Worm (Caenorhabditis elegans) whole organism, L4 larva: ENCODE results near the gene Y43F8B.20.
A peak's percentile ranks its signal among the peaks of the same experiment; 100 is the strongest.

Experiments
- D1046.2 ChIP-seq: fragments of 200-800 bp; sonication (Bioruptor generic); IDR thresholded peaks from 2 replicates; pipeline ENCODE4 v1.3.6; 2022; ENCODE audit warnings: missing genetic modification characterization, missing compliant biosample characterization
- F37D6.2 ChIP-seq: sonication (generic microtip); optimal IDR thresholded peaks from 2 replicates; lab custom pipeline; 2016; ENCODE audit warnings: mild to moderate bottlenecking, missing genetic modification characterization, missing compliant biosample characterization
- T20F7.1 ChIP-seq: fragments of 200-800 bp; sonication (Bioruptor generic); optimal IDR thresholded peaks from 2 replicates; lab custom pipeline; 2018; ENCODE audit warnings: mild to moderate bottlenecking, missing genetic modification characterization, missing compliant biosample characterization
- T26A8.4 ChIP-seq: fragments of 200-800 bp; sonication (Bioruptor generic); IDR thresholded peaks from 2 replicates; pipeline ENCODE4 v1.3.6; 2022; ENCODE audit warnings: missing genetic modification characterization, missing compliant biosample characterization
- Y5F2A.4 ChIP-seq: fragments of 200-800 bp; sonication (Bioruptor generic); optimal IDR thresholded peaks from 2 replicates; lab custom pipeline; 2018; ENCODE audit warnings: mild to moderate bottlenecking, missing genetic modification characterization, missing compliant biosample characterization
- Y75B8A.6 ChIP-seq: fragments of 200-800 bp; sonication (Bioruptor generic); IDR thresholded peaks from 2 replicates; pipeline ENCODE4 v1.3.6; 2022; ENCODE audit warnings: missing genetic modification reagents, missing genetic modification characterization, missing compliant biosample characterization
- aly-2 ChIP-seq: sonication (generic microtip); optimal IDR thresholded peaks from 2 replicates; lab custom pipeline; 2018; ENCODE audit warnings: missing biosample characterization, missing genetic modification characterization
- ceh-20 ChIP-seq: fragments of 200-800 bp; sonication (Bioruptor generic); IDR thresholded peaks from 2 replicates; pipeline ENCODE4 v1.3.6; 2022; ENCODE audit warnings: missing genetic modification reagents, missing genetic modification characterization, missing compliant biosample characterization
- ceh-28 ChIP-seq: fragments of 150-350 bp; optimal IDR thresholded peaks from 2 replicates; lab custom pipeline; 2014; ENCODE audit warnings: missing biosample characterization, missing genetic modification reagents, missing genetic modification characterization
- ceh-82 ChIP-seq: sonication (generic microtip); optimal IDR thresholded peaks from 2 replicates; lab custom pipeline; 2017; ENCODE audit warnings: missing biosample characterization, missing genetic modification characterization
- ces-1 ChIP-seq: fragments of 150-350 bp; sonication (generic microtip); optimal IDR thresholded peaks from 4 replicates; lab custom pipeline; 2014; ENCODE audit warnings: missing biosample characterization, missing genetic modification reagents, missing genetic modification characterization
- daf-16 ChIP-seq, 3 experiments: sonication (generic microtip); optimal IDR thresholded peaks; 2 replicates each; lab custom pipeline; 2016 to 2017; ENCODE audit warnings: missing genetic modification characterization in 3 of 3, missing genetic modification reagents in 3 of 3, mild to moderate bottlenecking in 2 of 3, missing compliant biosample characterization in 2 of 3, missing biosample characterization in 1 of 3, moderate library complexity in 1 of 3
- daf-19 ChIP-seq: fragments of 200-800 bp; sonication (Bioruptor generic); conservative IDR thresholded peaks from 2 replicates; pipeline ENCODE4 v1.3.6; 2022; ENCODE audit warnings: missing genetic modification characterization, missing compliant biosample characterization
- dmd-6 ChIP-seq: fragments of 200-800 bp; sonication (Bioruptor generic); IDR thresholded peaks from 2 replicates; pipeline ENCODE4 v1.3.6; 2022; ENCODE audit warnings: missing genetic modification reagents, missing genetic modification characterization, missing compliant biosample characterization
- dve-1 ChIP-seq: sonication (generic microtip); optimal IDR thresholded peaks from 2 replicates; lab custom pipeline; 2017; ENCODE audit warnings: antibody characterized with exemption, mild to moderate bottlenecking, missing genetic modification characterization, missing compliant biosample characterization; ENCODE audit not compliant: insufficient read depth
- egl-43 ChIP-seq: fragments of 200-800 bp; sonication (Bioruptor generic); IDR thresholded peaks from 2 replicates; pipeline ENCODE4 v1.3.6; 2022; ENCODE audit warnings: missing genetic modification reagents, missing genetic modification characterization, missing compliant biosample characterization
- gei-8 ChIP-seq: fragments of 200-800 bp; sonication (Bioruptor generic); optimal IDR thresholded peaks from 2 replicates; lab custom pipeline; 2018; ENCODE audit warnings: mild to moderate bottlenecking, missing genetic modification characterization, missing compliant biosample characterization
- hif-1 ChIP-seq, 2 experiments: sonication (generic microtip); optimal IDR thresholded peaks; 2 replicates each; lab custom pipeline; 2016 to 2017; ENCODE audit warnings: missing compliant biosample characterization in 2 of 2, missing genetic modification characterization in 2 of 2, missing genetic modification reagents in 2 of 2, missing genotype in 2 of 2, mild to moderate bottlenecking in 1 of 2
- hlh-11 ChIP-seq: fragments of 200-800 bp; sonication (Bioruptor generic); optimal IDR thresholded peaks from 2 replicates; lab custom pipeline; 2018; ENCODE audit warnings: mild to moderate bottlenecking, missing genetic modification characterization, missing compliant biosample characterization
- hlh-30 ChIP-seq: sonication (generic microtip); optimal IDR thresholded peaks from 2 replicates; lab custom pipeline; 2017; ENCODE audit warnings: antibody characterized with exemption, mild to moderate bottlenecking, missing genetic modification characterization, missing compliant biosample characterization; ENCODE audit not compliant: insufficient read depth
- hmg-1.1 ChIP-seq: fragments of 200-800 bp; sonication (Bioruptor generic); IDR thresholded peaks from 2 replicates; pipeline ENCODE4 v1.3.6; 2022; ENCODE audit warnings: missing genetic modification reagents, missing genetic modification characterization, missing compliant biosample characterization
- jun-1 ChIP-seq: fragments of 150-350 bp; optimal IDR thresholded peaks from 2 replicates; lab custom pipeline; 2014; ENCODE audit warnings: missing biosample characterization, missing genetic modification reagents, missing genetic modification characterization
- lin-1 ChIP-seq: fragments of 200-800 bp; sonication (Bioruptor generic); IDR thresholded peaks from 2 replicates; pipeline ENCODE4 v1.3.6; 2022; ENCODE audit warnings: missing genetic modification reagents, missing genetic modification characterization, missing compliant biosample characterization
- lin-29 ChIP-seq: fragments of 200-800 bp; sonication (Bioruptor generic); IDR thresholded peaks from 2 replicates; pipeline ENCODE4 v1.3.6; 2022; ENCODE audit warnings: missing genetic modification reagents, missing genetic modification characterization, missing compliant biosample characterization
- lin-38 ChIP-seq: fragments of 200-800 bp; sonication (Bioruptor generic); IDR thresholded peaks from 2 replicates; pipeline ENCODE4 v1.3.6; 2022; ENCODE audit warnings: missing genetic modification reagents, missing genetic modification characterization, missing compliant biosample characterization
- lsy-2 ChIP-seq, 2 experiments: fragments of 150-350 bp in 1 of 2; sonication (generic microtip) in 1 of 2; optimal IDR thresholded peaks; 2 replicates each; lab custom pipeline; 2014 to 2017; ENCODE audit warnings: missing biosample characterization in 2 of 2, missing genetic modification characterization in 2 of 2
- madf-5 ChIP-seq, 2 experiments: fragments of 200-800 bp; sonication (Bioruptor generic); IDR thresholded peaks; 2 replicates each; pipeline ENCODE4 v1.3.6; 2022; ENCODE audit warnings: missing compliant biosample characterization in 2 of 2, missing genetic modification characterization in 2 of 2
- mdl-1 ChIP-seq, 2 experiments: fragments of 150-350 bp in 1 of 2; sonication (generic microtip) in 1 of 2; optimal IDR thresholded peaks; 2 replicates each; lab custom pipeline; 2014 to 2017; ENCODE audit warnings: missing biosample characterization in 2 of 2, missing genetic modification characterization in 2 of 2
- mdt-29 ChIP-seq: fragments of 200-800 bp; sonication (Bioruptor generic); IDR thresholded peaks from 2 replicates; pipeline ENCODE4 v1.3.6; 2022; ENCODE audit warnings: missing genetic modification reagents, missing genetic modification characterization, missing compliant biosample characterization
- mep-1 ChIP-seq: fragments of 150-350 bp; sonication (generic microtip); optimal IDR thresholded peaks from 3 replicates; lab custom pipeline; 2014; ENCODE audit warnings: missing biosample characterization, missing genetic modification characterization
- mes-2 ChIP-seq: sonication (generic microtip); optimal IDR thresholded peaks from 2 replicates; lab custom pipeline; 2016; ENCODE audit warnings: missing genotype, mild to moderate bottlenecking, missing genetic modification characterization, missing compliant biosample characterization; ENCODE audit not compliant: poor library complexity, severe bottlenecking
- mxl-2 ChIP-seq: fragments of 200-800 bp; sonication (Bioruptor generic); conservative IDR thresholded peaks from 2 replicates; pipeline ENCODE4 v1.3.6; 2022; ENCODE audit warnings: missing genetic modification reagents, missing genetic modification characterization, missing compliant biosample characterization
- nhr-102 ChIP-seq: sonication (generic microtip); optimal IDR thresholded peaks from 2 replicates; lab custom pipeline; 2016; ENCODE audit warnings: mild to moderate bottlenecking, missing genetic modification characterization, moderate library complexity, missing compliant biosample characterization
- nhr-111 ChIP-seq: fragments of 200-800 bp; sonication (Bioruptor generic); optimal IDR thresholded peaks from 2 replicates; lab custom pipeline; 2018; ENCODE audit warnings: mild to moderate bottlenecking, missing genetic modification characterization, missing compliant biosample characterization
- nhr-28 ChIP-seq: fragments of 150-350 bp; optimal IDR thresholded peaks from 2 replicates; lab custom pipeline; 2014; ENCODE audit warnings: missing biosample characterization, missing genetic modification characterization
- nhr-42 ChIP-seq: fragments of 200-800 bp; sonication (Bioruptor generic); IDR thresholded peaks from 2 replicates; pipeline ENCODE4 v1.3.6; 2022; ENCODE audit warnings: missing genetic modification characterization, missing compliant biosample characterization
- nhr-48 ChIP-seq: sonication (generic microtip); optimal IDR thresholded peaks from 2 replicates; lab custom pipeline; 2016; ENCODE audit warnings: mild to moderate bottlenecking, missing genetic modification characterization, missing compliant biosample characterization
- nhr-6 ChIP-seq: fragments of 150-350 bp; optimal IDR thresholded peaks from 2 replicates; lab custom pipeline; 2014; ENCODE audit warnings: missing biosample characterization, missing genetic modification characterization
- nhr-77 ChIP-seq: fragments of 150-350 bp; optimal IDR thresholded peaks from 2 replicates; lab custom pipeline; 2014; ENCODE audit warnings: missing biosample characterization, missing genetic modification characterization
- php-3 ChIP-seq: fragments of 200-800 bp; sonication (Bioruptor generic); IDR thresholded peaks from 2 replicates; pipeline ENCODE4 v1.3.6; 2022; ENCODE audit warnings: missing genetic modification reagents, missing genetic modification characterization, missing compliant biosample characterization
- pqm-1 ChIP-seq: sonication (generic microtip); optimal IDR thresholded peaks from 2 replicates; lab custom pipeline; 2017; ENCODE audit warnings: missing biosample characterization, missing genetic modification characterization
- saeg-2 ChIP-seq: fragments of 200-800 bp; sonication (Bioruptor generic); IDR thresholded peaks from 2 replicates; pipeline ENCODE4 v1.3.6; 2022; ENCODE audit warnings: missing genetic modification reagents, missing genetic modification characterization, missing compliant biosample characterization
- set-16 ChIP-seq: fragments of 200-800 bp; sonication (Bioruptor generic); IDR thresholded peaks from 2 replicates; pipeline ENCODE4 v1.3.6; 2022; ENCODE audit warnings: missing genetic modification reagents, missing genetic modification characterization, missing compliant biosample characterization
- spr-1 ChIP-seq: sonication (generic microtip); optimal IDR thresholded peaks from 2 replicates; lab custom pipeline; 2016; ENCODE audit warnings: mild to moderate bottlenecking, missing genetic modification characterization, missing compliant biosample characterization
- unc-39 ChIP-seq: sonication (generic microtip); optimal IDR thresholded peaks from 2 replicates; lab custom pipeline; 2017; ENCODE audit warnings: missing biosample characterization, missing genetic modification characterization
- zfp-2 ChIP-seq: sonication (generic microtip); optimal IDR thresholded peaks from 2 replicates; lab custom pipeline; 2016; ENCODE audit warnings: mild to moderate bottlenecking, missing genetic modification characterization, missing compliant biosample characterization
- zfp-3 ChIP-seq: fragments of 200-800 bp; sonication (Bioruptor generic); conservative IDR thresholded peaks from 2 replicates; pipeline ENCODE4 v1.3.6; 2022; ENCODE audit warnings: missing genetic modification reagents, missing genetic modification characterization, missing compliant biosample characterization
- zip-11 ChIP-seq: fragments of 200-800 bp; sonication (Bioruptor generic); IDR thresholded peaks from 2 replicates; pipeline ENCODE4 v1.3.6; 2022; ENCODE audit warnings: missing genetic modification characterization, missing compliant biosample characterization
- ztf-7 ChIP-seq: fragments of 150-350 bp; optimal IDR thresholded peaks from 2 replicates; lab custom pipeline; 2014; ENCODE audit warnings: missing biosample characterization, missing genetic modification characterization

Gene Y43F8B.20

ce11 chrV:19529168-19529567 is 20.4 kb downstream of the Y43F8B.20 start (continued):
- no peak for TF ChIP-seq ces-1 (GFP tag; lab: Kevin White, UChicago)
- peak; percentile 74; the same call in 1 of the 2 replicates for TF ChIP-seq daf-19 (GFP tag; lab: Robert Waterston, UW)
- TF ChIP-seq aly-2: no peak
- TF ChIP-seq nhr-42: peak; percentile 82
- TF ChIP-seq F37D6.2: peak; percentile 71
- TF ChIP-seq nhr-102 (tag; lab: Kevin White, UChicago): peak; percentile 96
- no peak for TF ChIP-seq Y5F2A.4
- peak; percentile 79 for TF ChIP-seq lin-29 (GFP tag; lab: Robert Waterston, UW)
- no peak for TF ChIP-seq egl-43 (GFP tag; lab: Robert Waterston, UW)
- peak in 1 of 2 experiments; percentile 66; a peak in 1 of 4 replicates for TF ChIP-seq madf-5 (GFP tag; IDR thresholded peaks at IDR 0.05; lab: Robert Waterston, UW)
- TF ChIP-seq D1046.2 (GFP tag; lab: Robert Waterston, UW): peak; percentile 37; the same call in 1 of the 2 replicates
- no peak for TF ChIP-seq nhr-111 (GFP tag; lab: Kevin White, UChicago)
- TF ChIP-seq hmg-1.1 (GFP tag; lab: Robert Waterston, UW): peak; percentile 86
- TF ChIP-seq dmd-6: peak; percentile 99
- TF ChIP-seq spr-1 (tag; lab: Kevin White, UChicago): peak; percentile 75
- TF ChIP-seq Y75B8A.6 (GFP tag; lab: Robert Waterston, UW): no peak
- peak; percentile 63 for TF ChIP-seq mes-2 (tag; lab: Kevin White, UChicago)
- TF ChIP-seq php-3 (GFP tag; lab: Robert Waterston, UW): peak; percentile 92
- TF ChIP-seq saeg-2 (GFP tag; lab: Robert Waterston, UW): peak; percentile 96
- TF ChIP-seq mdl-1 (tag; optimal IDR thresholded peaks at IDR 0.05; lab: Kevin White, UChicago): peak; percentile 97 to 100
- TF ChIP-seq mep-1 (tag; lab: Kevin White, UChicago): peak; percentile 94
- no peak for TF ChIP-seq ceh-82 (tag; lab: Kevin White, UChicago)
- peak; percentile 20 for TF ChIP-seq zfp-2

DNA sequence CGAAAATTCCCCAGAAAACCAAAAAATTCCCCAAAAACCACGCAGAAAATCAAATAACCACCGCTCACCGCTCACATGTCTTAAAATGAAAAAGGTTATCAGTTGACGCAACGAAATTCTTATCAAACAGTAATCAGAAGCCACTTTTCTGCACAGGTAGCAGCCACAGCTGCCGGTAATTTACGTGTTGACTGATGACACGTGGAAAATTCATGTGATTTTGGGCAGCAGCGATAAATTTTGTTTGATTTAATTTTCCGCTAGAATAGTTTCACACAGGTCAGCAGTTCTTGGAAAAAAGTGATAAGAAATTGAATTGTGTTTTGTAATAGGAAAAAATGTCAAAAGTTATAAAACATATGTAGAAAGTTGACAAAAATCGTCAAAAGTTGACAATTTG is 22.0 kb downstream of the Y43F8B.20 start:
- TF ChIP-seq set-16 (GFP tag; lab: Robert Waterston, UW) (no peak), jun-1 (tag; lab: Kevin White, UChicago) (no peak), lin-38 (GFP tag; lab: Robert Waterston, UW) (0 out of 2 replicates have a peak, but pooled peaks have one; percentile 12), dve-1 (peak; percentile 97), unc-39 (tag; lab: Kevin White, UChicago) (no peak), nhr-77 (tag; lab: Kevin White, UChicago) (peak; percentile 91), T26A8.4 (GFP tag; lab: Robert Waterston, UW) (peak; percentile 16; the same call in 1 of the 2 replicates), nhr-6 (peak; percentile 11), ztf-7 (tag; lab: Kevin White, UChicago) (no peak), nhr-28 (tag; lab: Kevin White, UChicago) (peak; percentile 97), saeg-2 (GFP tag; lab: Robert Waterston, UW) (peak; percentile 79), mxl-2 (GFP tag; lab: Robert Waterston, UW) (peak; percentile 89), hlh-30 (tag; lab: Kevin White, UChicago) (peak; percentile 96), hif-1 (tag; optimal IDR thresholded peaks at IDR 0.05; lab: Kevin White, UChicago) (peak in 1 of 2 experiments; percentile 17), ceh-28 (tag; lab: Kevin White, UChicago) (no peak), gei-8 (GFP tag; lab: Kevin White, UChicago) (peak; percentile 82), daf-16 (GFP tag; optimal IDR thresholded peaks at IDR 0.05; lab: Kevin White, UChicago) (peak in 1 of 2 experiments; percentile 59), daf-16 (tag; optimal IDR thresholded peaks at IDR 0.05; lab: Kevin White, UChicago) (peak; percentile 98), zip-11 (GFP tag; lab: Robert Waterston, UW) (no peak), lin-1 (peak; percentile 88), nhr-48 (tag; lab: Kevin White, UChicago) (peak; percentile 83), zfp-3 (GFP tag; lab: Robert Waterston, UW) (0 out of 2 replicates have a peak, but pooled peaks have one; percentile 14), pqm-1 (tag; lab: Kevin White, UChicago) (peak; percentile 97), ceh-20 (GFP tag; lab: Robert Waterston, UW) (peak; percentile 97), lsy-2 (tag; optimal IDR thresholded peaks at IDR 0.05; lab: Kevin White, UChicago) (peak in 1 of 2 experiments; percentile 64), php-3 (GFP tag; lab: Robert Waterston, UW) (peak; percentile 100), T20F7.1 (peak; percentile 74), hlh-11 (peak; percentile 98), mdt-29 (GFP tag; lab: Robert Waterston, UW) (peak; percentile 59)
